Fruit fly (Drosophila melanogaster): ENCODE results near the gene CG12691.

Gene CG12691

DNA sequence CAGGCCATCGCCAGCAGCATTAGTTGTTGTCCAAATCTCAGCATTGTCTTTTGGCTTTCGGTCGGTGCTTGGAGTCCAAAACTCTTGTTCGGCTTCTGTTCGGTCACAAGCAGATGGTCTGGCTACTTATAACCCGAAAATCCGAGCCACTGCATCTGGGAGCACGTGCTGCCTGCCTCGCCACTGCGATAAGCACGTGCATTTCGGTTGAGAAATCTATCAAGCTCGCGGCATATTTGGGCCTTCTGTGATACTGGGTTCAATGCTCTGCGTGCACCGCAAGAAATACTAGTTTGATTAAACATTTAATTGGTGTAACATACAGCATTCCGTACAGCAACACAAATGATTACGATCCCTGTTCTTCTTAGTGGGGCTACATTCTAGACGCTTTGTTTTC, 23.2 kb upstream of the CG12691 start, which contains the start of gene Femcoat:
Gene Femcoat, minus strand, starts transcription at position 101 of the 400 bp plus-strand sequence.
- TF ChIP-seq CG1621 (tag; optimal IDR thresholded peaks at IDR 0.05): no peak
- no peak for TF ChIP-seq CG8319 (GFP tag; optimal IDR thresholded peaks at IDR 0.05)
- no peak for TF ChIP-seq CG10669 (GFP tag; optimal IDR thresholded peaks at IDR 0.05)
- TF ChIP-seq CG8632 (GFP tag; optimal IDR thresholded peaks at IDR 0.05): no peak
- no peak for TF ChIP-seq Lpt (GFP tag; optimal IDR thresholded peaks at IDR 0.05)
- TF ChIP-seq CG34406 (GFP tag; optimal IDR thresholded peaks at IDR 0.05): no peak
- no peak for TF ChIP-seq Gug (GFP tag; IDR thresholded peaks at IDR 0.05)
- no peak for TF ChIP-seq lz (GFP tag; optimal IDR thresholded peaks at IDR 0.05)
- TF ChIP-seq CG8119 (GFP tag; IDR thresholded peaks at IDR 0.05): no peak
- no peak for TF ChIP-seq Ets96B (tag; optimal IDR thresholded peaks at IDR 0.05)
- TF ChIP-seq CG15336 (GFP tag; IDR thresholded peaks at IDR 0.05): no peak
- TF ChIP-seq achi (GFP tag; optimal IDR thresholded peaks at IDR 0.05): no peak
- TF ChIP-seq esn (GFP tag; optimal IDR thresholded peaks at IDR 0.05): no peak

DNA sequence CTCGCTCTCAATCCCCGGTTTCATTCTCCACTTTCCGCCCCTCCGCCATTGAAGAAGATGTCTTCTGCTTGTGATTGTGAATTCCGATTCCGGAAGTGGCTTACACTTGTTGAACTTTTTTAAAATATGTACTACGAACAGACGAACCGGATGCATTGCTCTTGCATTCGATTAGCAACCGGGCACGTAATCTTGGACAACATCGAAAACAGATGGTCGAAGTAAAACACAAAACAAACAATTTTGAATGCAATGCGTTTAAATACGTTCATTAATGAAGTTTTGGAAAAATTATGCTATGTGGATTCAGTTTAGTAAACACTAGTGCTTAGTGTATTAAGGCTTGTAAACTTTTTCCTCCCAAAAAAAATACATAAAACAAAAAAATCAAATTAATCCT, 19.9 kb upstream of the CG12691 start, which contains the start of gene Muc4B:
Gene Muc4B, minus strand, starts transcription at position 101 of the 400 bp plus-strand sequence.
- TF ChIP-seq vri (GFP tag; optimal IDR thresholded peaks at IDR 0.05): no peak
- TF ChIP-seq CG3032 (tag; optimal IDR thresholded peaks at IDR 0.05): no peak
- TF ChIP-seq CG32006 (GFP tag; optimal IDR thresholded peaks at IDR 0.05): no peak
- TF ChIP-seq OdsH (GFP tag; optimal IDR thresholded peaks at IDR 0.05): no peak
- no peak for TF ChIP-seq spab (GFP tag; optimal IDR thresholded peaks at IDR 0.05)
- TF ChIP-seq CG31627 (GFP tag; optimal IDR thresholded peaks at IDR 0.05): no peak
- no peak for TF ChIP-seq Hr39 (GFP tag; optimal IDR thresholded peaks at IDR 0.05)
- TF ChIP-seq Hr38 (GFP tag; optimal IDR thresholded peaks at IDR 0.05): no peak
- TF ChIP-seq CG6163 (GFP tag; IDR thresholded peaks at IDR 0.05): no peak

DNA sequence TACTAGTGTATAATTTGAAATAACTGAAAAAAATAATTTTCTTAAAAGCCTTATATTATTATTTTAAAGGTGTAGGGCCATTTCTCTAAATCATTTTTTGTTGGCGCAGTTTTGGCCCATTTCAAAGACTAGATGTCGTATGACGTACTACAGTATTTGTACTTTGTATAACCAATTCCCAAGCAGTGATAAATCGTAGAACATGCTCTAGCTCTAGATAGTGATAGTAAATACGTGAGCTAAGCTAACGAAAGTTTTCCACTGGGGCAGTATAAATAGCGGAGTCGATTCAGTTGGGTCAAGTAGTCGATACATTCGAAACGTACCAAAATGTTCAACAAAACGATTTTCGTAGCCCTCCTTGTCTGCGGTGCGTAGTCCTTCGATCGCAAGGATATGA, 18.9 kb upstream of the CG12691 start, which contains the start of gene CG43134:
Gene CG43134, plus strand, starts transcription at position 301 of the 400 bp plus-strand sequence.
- no peak for TF ChIP-seq dac (GFP tag; optimal IDR thresholded peaks at IDR 0.05)
- TF ChIP-seq CG10669 (GFP tag; optimal IDR thresholded peaks at IDR 0.05): no peak
- TF ChIP-seq CG32006 (GFP tag; optimal IDR thresholded peaks at IDR 0.05): no peak
- no peak for TF ChIP-seq Eip93F (GFP tag; optimal IDR thresholded peaks at IDR 0.05)
- TF ChIP-seq fd59A (GFP tag; optimal IDR thresholded peaks at IDR 0.05): no peak
- no peak for TF ChIP-seq CG4318 (GFP tag; optimal IDR thresholded peaks at IDR 0.05)
- no peak for TF ChIP-seq CG34406 (GFP tag; optimal IDR thresholded peaks at IDR 0.05)
- no peak for TF ChIP-seq CG1621 (tag; optimal IDR thresholded peaks at IDR 0.05)
- no peak for TF ChIP-seq dsx (GFP tag; optimal IDR thresholded peaks at IDR 0.05; ENCODE audit: poor library complexity, severe bottlenecking)
- no peak for TF ChIP-seq CG11902 (GFP tag; optimal IDR thresholded peaks at IDR 0.05)
- TF ChIP-seq CG6792 (GFP tag; optimal IDR thresholded peaks at IDR 0.05): no peak
- TF ChIP-seq CG7368 (GFP tag; optimal IDR thresholded peaks at IDR 0.05): no peak
- TF ChIP-seq Hr4 (GFP tag; optimal IDR thresholded peaks at IDR 0.05): no peak

DNA sequence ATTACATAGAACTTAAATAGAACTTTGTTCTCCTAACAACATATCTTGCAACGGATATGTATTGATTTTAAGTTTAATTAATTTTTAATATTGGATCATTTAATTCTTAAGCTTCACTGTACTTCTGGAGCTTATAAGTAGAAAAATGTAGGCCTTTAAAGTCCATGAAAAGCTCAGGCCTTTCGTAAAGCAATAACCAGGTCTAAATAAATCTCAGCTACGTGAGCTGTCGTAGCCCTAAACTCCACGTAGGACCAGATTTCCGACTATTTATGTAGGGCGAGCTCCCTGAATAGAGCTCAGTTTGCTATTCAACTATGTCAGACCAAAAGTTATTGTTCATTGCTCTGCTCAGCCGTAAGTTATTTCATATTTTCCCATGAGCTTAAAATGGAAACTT, 17.8 kb upstream of the CG12691 start, which contains the start of gene CG43135:
Gene CG43135, plus strand, starts transcription at position 301 of the 400 bp plus-strand sequence.
- no peak for TF ChIP-seq CG6854 (GFP tag; optimal IDR thresholded peaks at IDR 0.05)
- TF ChIP-seq CG9139 (GFP tag; optimal IDR thresholded peaks at IDR 0.05): no peak
- TF ChIP-seq eg (GFP tag; IDR thresholded peaks at IDR 0.05): no peak
- no peak for TF ChIP-seq fd59A (GFP tag; optimal IDR thresholded peaks at IDR 0.05)
- TF ChIP-seq Blimp-1 (GFP tag; optimal IDR thresholded peaks at IDR 0.05): no peak

DNA sequence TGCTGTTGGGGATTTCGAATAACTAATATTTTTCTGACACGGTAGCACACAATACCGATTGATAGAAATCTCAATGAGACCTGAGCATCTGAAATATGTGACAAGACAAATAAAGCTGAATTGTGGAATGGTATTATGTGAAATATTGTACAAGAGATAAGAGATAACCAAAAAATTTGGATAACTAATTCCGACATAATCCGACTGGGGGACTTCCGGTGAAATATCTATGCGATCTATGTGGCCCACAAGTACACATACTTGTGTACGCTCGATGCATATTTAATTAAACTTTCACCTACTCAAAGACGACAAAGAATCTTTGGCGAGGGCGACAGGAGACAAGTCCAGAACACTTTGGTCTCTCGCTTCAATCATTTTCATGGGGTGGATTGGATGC, 13.2 kb upstream of the CG12691 start, which contains the start of gene CG15576:
Gene CG15576, minus strand, starts transcription at position 101 of the 400 bp plus-strand sequence.
- TF ChIP-seq acj6 (GFP tag; optimal IDR thresholded peaks at IDR 0.05) (no peak), Lpt (GFP tag; optimal IDR thresholded peaks at IDR 0.05) (no peak), CG6163 (GFP tag; IDR thresholded peaks at IDR 0.05) (no peak), CG10669 (GFP tag; optimal IDR thresholded peaks at IDR 0.05) (no peak), Sox14 (GFP tag; optimal IDR thresholded peaks at IDR 0.05) (no peak), CG16779 (tag; optimal IDR thresholded peaks at IDR 0.05) (no peak), CG6808 (GFP tag; optimal IDR thresholded peaks at IDR 0.05) (no peak), ss (GFP tag; optimal IDR thresholded peaks at IDR 0.05) (no peak), Gug (GFP tag; IDR thresholded peaks at IDR 0.05) (no peak), CG3919 (GFP tag; optimal IDR thresholded peaks at IDR 0.05) (no peak), Hr4 (GFP tag; optimal IDR thresholded peaks at IDR 0.05) (no peak), pdm3 (GFP tag; optimal IDR thresholded peaks at IDR 0.05) (no peak), CG6792 (GFP tag; optimal IDR thresholded peaks at IDR 0.05) (no peak), CG10631 (GFP tag; optimal IDR thresholded peaks at IDR 0.05) (no peak), CG8632 (GFP tag; optimal IDR thresholded peaks at IDR 0.05) (no peak), achi (GFP tag; optimal IDR thresholded peaks at IDR 0.05) (no peak), Ets21C (GFP tag; optimal IDR thresholded peaks at IDR 0.05) (no peak), Eip78C (GFP tag) (no peak)
